Worm (Caenorhabditis elegans): Measurements from ENCODE around the gene pho-12.

DNA sequence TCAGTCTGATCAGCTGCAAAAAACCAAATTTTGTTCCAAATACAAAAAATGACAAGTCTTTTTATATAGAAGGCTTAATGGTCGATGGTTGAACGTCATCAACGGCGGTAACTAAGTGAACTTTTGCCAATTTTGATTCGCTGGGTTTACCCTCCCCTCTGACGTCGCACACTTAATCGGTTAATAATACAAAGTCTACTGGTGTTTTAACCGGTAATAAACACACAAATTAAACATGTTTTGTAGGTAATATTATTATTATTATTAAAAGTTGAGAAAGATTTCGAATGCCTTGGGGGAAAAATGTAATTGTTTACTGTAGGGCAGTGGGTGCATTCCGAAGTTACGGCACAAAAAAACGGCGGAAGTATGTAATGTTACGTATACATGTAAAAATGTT lies at the start of gene pho-12:
- TF ChIP-seq sea-1 (GFP tag; conservative IDR thresholded peaks at IDR 0.05) (no peak), tbx-11 (GFP tag; IDR thresholded peaks at IDR 0.05) (no peak), ama-1 (optimal IDR thresholded peaks at IDR 0.05) (no peak), flt-1 (GFP tag; IDR thresholded peaks at IDR 0.05) (no peak), ceh-36 (tag; optimal IDR thresholded peaks at IDR 0.05) (no peak), aly-1 (tag; optimal IDR thresholded peaks at IDR 0.05) (no peak), ets-7 (tag; optimal IDR thresholded peaks at IDR 0.05) (no peak), hmbx-1 (tag; optimal IDR thresholded peaks at IDR 0.05) (no peak), pes-1 (GFP tag; IDR thresholded peaks at IDR 0.05) (no peak), ceh-13 (GFP tag; optimal IDR thresholded peaks at IDR 0.05) (no peak), tbx-37 (GFP tag; conservative IDR thresholded peaks at IDR 0.05) (no peak), scrt-1 (GFP tag; IDR thresholded peaks at IDR 0.05) (no peak), hmg-4 (GFP tag; optimal IDR thresholded peaks at IDR 0.05) (no peak)

Data from whole organism, early embryonic.